Fruit fly (Drosophila melanogaster): Measurements from ENCODE around the gene Kcmf1.

The Kcmf1 gene

dm6 chr3R:9011708-9012107 is 3.0 kb downstream of the Kcmf1 start:
- TF ChIP-seq B-H1 (GFP tag; IDR thresholded peaks at IDR 0.05) (no peak), Med (GFP tag) (peak; percentile 7), Drgx (GFP tag; IDR thresholded peaks at IDR 0.05) (peak; percentile 17; the same call in 1 of the 2 replicates)

dm6 chr3R:9010695-9011094 is 4.0 kb downstream of the Kcmf1 start:
- TF ChIP-seq zen (tag; optimal IDR thresholded peaks at IDR 0.05) (no peak), CrebB (tag; optimal IDR thresholded peaks at IDR 0.05) (no peak), CG3847 (GFP tag; IDR thresholded peaks at IDR 0.05) (no peak), Drgx (GFP tag; IDR thresholded peaks at IDR 0.05) (peak; percentile 39; the same call in 1 of the 2 replicates), gsb-n (tag; optimal IDR thresholded peaks at IDR 0.05) (no peak), vfl (GFP tag; optimal IDR thresholded peaks at IDR 0.05) (no peak), trh (GFP tag; optimal IDR thresholded peaks at IDR 0.05) (no peak), Atf-2 (GFP tag; optimal IDR thresholded peaks at IDR 0.05) (no peak), CG14667 (GFP tag; IDR thresholded peaks at IDR 0.05) (no peak)

dm6 chr3R:9008202-9008601 is 6.5 kb downstream of the Kcmf1 start, which contains the start of gene CG11983:
Gene CG11983, plus strand, starts transcription at chr3R:9008321.
- peak; percentile 70 for TF ChIP-seq sd (tag; optimal IDR thresholded peaks at IDR 0.05)
- TF ChIP-seq E2f2 (GFP tag; IDR thresholded peaks at IDR 0.05) = peak; percentile 81
- no peak for TF ChIP-seq Mad (GFP tag; optimal IDR thresholded peaks at IDR 0.05)
- no peak for TF ChIP-seq CG10959 (GFP tag; IDR thresholded peaks at IDR 0.05)
- peak; percentile 15 for TF ChIP-seq CG2120 (GFP tag; optimal IDR thresholded peaks at IDR 0.05)
- TF ChIP-seq trem (tag; optimal IDR thresholded peaks at IDR 0.05) = peak; percentile 73
- no peak for TF ChIP-seq hkb (optimal IDR thresholded peaks at IDR 0.05)
- no peak for TF ChIP-seq hkb (GFP tag; IDR thresholded peaks at IDR 0.05)
- TF ChIP-seq ato (GFP tag; IDR thresholded peaks at IDR 0.05; ENCODE audit: partially characterized antibody) = no peak
- peak; percentile 95 for TF ChIP-seq Myb (GFP tag; optimal IDR thresholded peaks at IDR 0.05)
- TF ChIP-seq wor (GFP tag; IDR thresholded peaks at IDR 0.05) = no peak
- TF ChIP-seq CG12155 (GFP tag; optimal IDR thresholded peaks at IDR 0.05) = peak; percentile 24
- peak; percentile 37 for TF ChIP-seq sug (tag; optimal IDR thresholded peaks at IDR 0.05)
- peak; percentile 40 for TF ChIP-seq CG14710 (tag; optimal IDR thresholded peaks at IDR 0.05)
- TF ChIP-seq YL-1 (GFP tag; optimal IDR thresholded peaks at IDR 0.05) = peak; percentile 8
- TF ChIP-seq Sry-δ (GFP tag; optimal IDR thresholded peaks at IDR 0.05) = peak; percentile 37
- TF ChIP-seq CG9797 (GFP tag; optimal IDR thresholded peaks at IDR 0.05) = peak; percentile 66
- peak; percentile 15 for TF ChIP-seq sens (GFP tag)
- TF ChIP-seq CG3847 (GFP tag; IDR thresholded peaks at IDR 0.05) = peak; percentile 42; the same call in 1 of the 2 replicates
- peak; percentile 30 for TF ChIP-seq BEAF-32 (GFP tag; optimal IDR thresholded peaks at IDR 0.05)
- peak; percentile 18 for TF ChIP-seq MESR4 (GFP tag; optimal IDR thresholded peaks at IDR 0.05)
- TF ChIP-seq gfzf (GFP tag; optimal IDR thresholded peaks at IDR 0.05) = peak; percentile 81
- TF ChIP-seq B-H2 (GFP tag; optimal IDR thresholded peaks at IDR 0.05) = peak; percentile 54
- peak; percentile 28 for TF ChIP-seq pita (GFP tag; optimal IDR thresholded peaks at IDR 0.05)
- TF ChIP-seq CG7928 (GFP tag; optimal IDR thresholded peaks at IDR 0.05) = no peak
- no peak for TF ChIP-seq CG9932 (GFP tag; IDR thresholded peaks at IDR 0.05)
- peak; percentile 48 for TF ChIP-seq CoRest (tag; optimal IDR thresholded peaks at IDR 0.05)
- peak; percentile 73 for TF ChIP-seq Ets97D (GFP tag; optimal IDR thresholded peaks at IDR 0.05)
- TF ChIP-seq stwl (tag; optimal IDR thresholded peaks at IDR 0.05) = peak; percentile 41
- TF ChIP-seq CG15514 (GFP tag; optimal IDR thresholded peaks at IDR 0.05) = peak; percentile 79
- TF ChIP-seq Pdp1 (GFP tag; optimal IDR thresholded peaks at IDR 0.05) = peak in 1 of 2 experiments; percentile 6
- TF ChIP-seq crp (GFP tag; optimal IDR thresholded peaks at IDR 0.05) = peak in 1 of 2 experiments; percentile 80
- no peak for TF ChIP-seq CG8924 (tag; optimal IDR thresholded peaks at IDR 0.05)
- peak; percentile 83 for TF ChIP-seq pzg (GFP tag; optimal IDR thresholded peaks at IDR 0.05)
- TF ChIP-seq Atf6 (GFP tag; IDR thresholded peaks at IDR 0.05) = no peak
- peak; percentile 29 for TF ChIP-seq Dek (tag; optimal IDR thresholded peaks at IDR 0.05)
- peak; percentile 55 for TF ChIP-seq CTCF (GFP tag; optimal IDR thresholded peaks at IDR 0.05)
- TF ChIP-seq CG2116 (GFP tag; optimal IDR thresholded peaks at IDR 0.05) = peak; percentile 31
